Comparison of ENCODE assay signal across 1 fruit fly cellular context in genomic region chr2L:20091094-20091679, dm6.
A peak's percentile ranks its signal among the peaks of the same experiment; 100 is the strongest.
TF ChIP-seq lines count a peak whose summit lies in the region.

Gene CG10747 (minus strand): TSS chr2L:20091348.
Gene Pyroxd1 (plus strand): TSS chr2L:20091435.

TF ChIP-seq in whole organism, embryonic, 481 proteins besides CTCF, POLR2A, EP300 and RAD21 (continued from another document):
- TF ChIP-seq repo (GFP tag; optimal IDR thresholded peaks at IDR 0.05; lab: Kevin White, UChicago): peak; percentile 78
- peak; percentile 84 for TF ChIP-seq CG2116 (GFP tag; optimal IDR thresholded peaks at IDR 0.05; lab: Kevin White, UChicago)
- peak; percentile 99 for TF ChIP-seq CoRest (tag; optimal IDR thresholded peaks at IDR 0.05; lab: Kevin White, UChicago)
- peak; percentile 96 for TF ChIP-seq CG11247 (GFP tag; IDR thresholded peaks at IDR 0.05; lab: Robert Waterston, UW)
- peak; percentile 95 for TF ChIP-seq CG11456 (GFP tag; IDR thresholded peaks at IDR 0.05; lab: Robert Waterston, UW)
- TF ChIP-seq Max (GFP tag; optimal IDR thresholded peaks at IDR 0.05; lab: Kevin White, UChicago): peak; percentile 97
- peak; percentile 92 for TF ChIP-seq gcm2 (GFP tag; optimal IDR thresholded peaks at IDR 0.05; lab: Kevin White, UChicago)
- peak; percentile 84 for TF ChIP-seq CG10565 (GFP tag; optimal IDR thresholded peaks at IDR 0.05; lab: Kevin White, UChicago)
- TF ChIP-seq Dip3 (GFP tag; optimal IDR thresholded peaks at IDR 0.05; lab: Kevin White, UChicago): peak; percentile 96
- TF ChIP-seq CG8281 (tag; optimal IDR thresholded peaks at IDR 0.05; lab: Kevin White, UChicago): peak; percentile 87
- peak; percentile 93 for TF ChIP-seq CG9609 (GFP tag; optimal IDR thresholded peaks at IDR 0.05; lab: Kevin White, UChicago)
- TF ChIP-seq CG13894 (tag; optimal IDR thresholded peaks at IDR 0.05; lab: Kevin White, UChicago): peak; percentile 95
- TF ChIP-seq TFAM (GFP tag; optimal IDR thresholded peaks at IDR 0.05; lab: Kevin White, UChicago): peak; percentile 56
- peak; percentile 97 for TF ChIP-seq Gug (GFP tag; IDR thresholded peaks at IDR 0.05; lab: Robert Waterston, UW)
- peak; percentile 93 for TF ChIP-seq danr (GFP tag; IDR thresholded peaks at IDR 0.05; lab: Robert Waterston, UW)
- peak; percentile 97 for TF ChIP-seq fd3F (GFP tag; optimal IDR thresholded peaks at IDR 0.05; lab: Kevin White, UChicago)
- TF ChIP-seq pho (GFP tag; optimal IDR thresholded peaks at IDR 0.05; lab: Kevin White, UChicago): peak; percentile 97
- peak; percentile 96 for TF ChIP-seq so (GFP tag; IDR thresholded peaks at IDR 0.05; lab: Robert Waterston, UW)
- TF ChIP-seq br (optimal IDR thresholded peaks at IDR 0.05; lab: Kevin White, UChicago): no peak
- peak; percentile 93 for TF ChIP-seq oc (tag; optimal IDR thresholded peaks at IDR 0.05; lab: Kevin White, UChicago)
- TF ChIP-seq Hsf (GFP tag; optimal IDR thresholded peaks at IDR 0.05; lab: Kevin White, UChicago): peak; percentile 98
- TF ChIP-seq CG7786 (GFP tag; optimal IDR thresholded peaks at IDR 0.05; lab: Kevin White, UChicago): peak; percentile 95
- peak; percentile 90 for TF ChIP-seq CG17612 (GFP tag; IDR thresholded peaks at IDR 0.05; lab: Robert Waterston, UW)
- TF ChIP-seq cas (GFP tag; IDR thresholded peaks at IDR 0.05; lab: Robert Waterston, UW): peak; percentile 92
- no peak for TF ChIP-seq CG42726 (GFP tag; IDR thresholded peaks at IDR 0.05; lab: Robert Waterston, UW; ENCODE audit: partially characterized antibody)
- TF ChIP-seq CG31388 (GFP tag; optimal IDR thresholded peaks at IDR 0.05; lab: Kevin White, UChicago): peak; percentile 93
- peak; percentile 94 for TF ChIP-seq CG13123 (GFP tag; optimal IDR thresholded peaks at IDR 0.05; lab: Kevin White, UChicago)
- peak; percentile 93 for TF ChIP-seq CG1647 (GFP tag; optimal IDR thresholded peaks at IDR 0.05; lab: Kevin White, UChicago)
- no peak for TF ChIP-seq Tbp (GFP tag; optimal IDR thresholded peaks at IDR 0.05; lab: Kevin White, UChicago)
- peak; percentile 89 for TF ChIP-seq tup (GFP tag; optimal IDR thresholded peaks at IDR 0.05; lab: Kevin White, UChicago)
- TF ChIP-seq tio (GFP tag; optimal IDR thresholded peaks at IDR 0.05; lab: Kevin White, UChicago): peak; percentile 98
- TF ChIP-seq CG4360 (GFP tag; IDR thresholded peaks at IDR 0.05; lab: Robert Waterston, UW): peak; percentile 35; the same call in 1 of the 2 replicates
- no peak for TF ChIP-seq HLH4C (GFP tag; IDR thresholded peaks at IDR 0.05; lab: Robert Waterston, UW; ENCODE audit: partially characterized antibody)
- TF ChIP-seq zf30C (GFP tag; optimal IDR thresholded peaks at IDR 0.05; lab: Kevin White, UChicago): peak; percentile 24
- peak; percentile 98 for TF ChIP-seq Xbp1 (GFP tag; optimal IDR thresholded peaks at IDR 0.05; lab: Kevin White, UChicago)
- TF ChIP-seq CG34376 (GFP tag; optimal IDR thresholded peaks at IDR 0.05; lab: Kevin White, UChicago): peak; percentile 97
- TF ChIP-seq HmgD (GFP tag; optimal IDR thresholded peaks at IDR 0.05; lab: Kevin White, UChicago): peak; percentile 89
- TF ChIP-seq CG4707 (GFP tag; optimal IDR thresholded peaks at IDR 0.05; lab: Kevin White, UChicago): peak; percentile 85
- peak; percentile 98 for TF ChIP-seq HmgZ (tag; optimal IDR thresholded peaks at IDR 0.05; lab: Kevin White, UChicago)
- TF ChIP-seq inv (GFP tag; IDR thresholded peaks at IDR 0.05; lab: Robert Waterston, UW; ENCODE audit: partially characterized antibody): no peak
